Fruit fly (Drosophila melanogaster) S2 (cell line): ENCODE measurements around the gene CG15549.

Experiments used
- CG8478 ChIP-seq: fragments of >200 bp; optimal IDR thresholded peaks from 2 replicates; lab custom pipeline; 2018
- CTCF ChIP-seq, 2 experiments: fragments of >200 bp; optimal IDR thresholded peaks; 2 replicates each; lab custom pipeline; 2018

Gene CG15549

DNA sequence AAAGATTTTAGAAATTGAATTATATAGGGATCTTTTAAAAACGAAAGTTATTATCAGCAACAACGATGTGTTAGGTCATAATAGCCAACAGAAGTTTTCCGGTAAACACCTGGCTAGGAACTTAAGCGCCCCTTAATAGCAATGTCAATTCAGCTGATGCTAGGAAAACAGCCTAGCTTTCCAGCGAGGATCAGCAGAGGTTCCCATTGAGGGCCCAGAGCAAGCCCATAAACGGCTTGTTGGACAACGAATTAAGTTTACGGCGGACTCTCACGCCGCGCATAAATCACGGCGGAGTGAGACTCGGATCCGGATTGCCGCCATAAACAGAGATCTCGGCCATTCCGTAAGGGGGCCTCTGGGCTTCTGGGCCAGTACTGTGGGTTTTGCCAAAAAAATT, 22.6 kb downstream of the CG15549 start:
- no peak for TF ChIP-seq CG8478 (lab: Kevin White, UChicago)
- no peak for TF ChIP-seq CTCF (optimal IDR thresholded peaks at IDR 0.05; lab: Kevin White, UChicago)

DNA sequence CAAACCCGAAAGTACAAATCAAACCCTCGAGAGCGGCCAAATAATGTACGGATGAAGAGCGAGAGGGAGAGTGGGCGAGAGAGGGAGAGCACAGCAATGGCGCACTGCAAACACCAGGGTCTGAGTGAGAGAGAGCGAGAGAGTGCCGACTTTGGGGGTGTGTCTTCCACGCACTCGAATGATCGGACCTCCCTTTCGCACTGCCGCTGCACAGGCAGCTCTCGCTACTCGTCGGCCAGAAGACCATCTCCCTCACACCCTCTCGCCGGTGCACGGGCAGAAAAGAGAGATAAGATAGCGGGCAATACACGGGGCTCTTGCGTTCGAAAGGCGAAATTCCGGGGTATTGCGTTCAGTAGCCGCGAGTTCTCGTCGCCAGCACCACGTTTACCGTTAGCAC, 23.9 kb downstream of the CG15549 start, which contains the start of gene Ptx1:
Ptx1 (plus strand) TSS at position 353 of the 400 bp plus-strand sequence.
- TF ChIP-seq CG8478 (lab: Kevin White, UChicago) (peak; percentile 82), CTCF (optimal IDR thresholded peaks at IDR 0.05; lab: Kevin White, UChicago) (peak; percentile 58 to 82)

DNA sequence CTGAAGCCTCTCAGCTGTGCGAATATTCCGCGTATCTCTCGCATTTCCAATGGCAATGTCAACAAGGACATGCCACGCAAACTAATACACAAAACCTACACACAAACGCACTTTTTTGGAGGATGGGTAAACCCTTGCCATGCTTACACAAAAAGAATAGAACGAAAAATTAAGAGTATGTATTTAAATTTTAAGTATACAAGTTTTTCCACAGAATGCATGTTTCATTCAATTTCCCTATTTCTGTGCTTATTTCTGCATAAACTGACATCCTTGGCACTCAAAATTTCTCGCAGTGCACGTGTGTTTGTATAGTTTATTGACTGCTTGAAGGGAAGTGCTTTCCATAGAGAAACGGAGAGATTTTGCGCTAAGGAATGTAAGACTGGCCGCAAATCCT, 26.5 kb downstream of the CG15549 start:
- TF ChIP-seq CTCF (optimal IDR thresholded peaks at IDR 0.05; lab: Kevin White, UChicago) (no peak), CG8478 (lab: Kevin White, UChicago) (no peak)

DNA sequence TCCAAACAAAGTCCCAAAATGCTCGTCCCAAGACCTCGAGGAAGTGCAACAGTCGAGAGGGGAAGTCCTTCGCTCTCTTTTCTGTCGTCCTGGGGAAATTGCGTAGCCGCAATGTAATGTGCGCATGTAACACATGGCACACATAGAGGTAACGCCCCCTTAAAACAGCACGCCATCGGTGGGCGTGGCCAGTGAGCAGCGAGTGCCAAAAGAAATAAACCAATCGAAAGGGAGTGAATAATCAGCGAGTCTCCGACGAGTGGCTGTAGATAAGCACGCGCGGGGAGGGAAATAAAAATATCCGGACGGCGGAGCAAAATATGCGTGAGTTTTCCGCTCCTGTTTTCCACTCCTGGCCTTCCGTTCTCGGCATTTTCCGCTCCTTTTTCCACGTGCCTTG, 27.3 kb downstream of the CG15549 start:
- TF ChIP-seq CTCF (optimal IDR thresholded peaks at IDR 0.05; lab: Kevin White, UChicago) (no peak), CG8478 (lab: Kevin White, UChicago) (no peak)

DNA sequence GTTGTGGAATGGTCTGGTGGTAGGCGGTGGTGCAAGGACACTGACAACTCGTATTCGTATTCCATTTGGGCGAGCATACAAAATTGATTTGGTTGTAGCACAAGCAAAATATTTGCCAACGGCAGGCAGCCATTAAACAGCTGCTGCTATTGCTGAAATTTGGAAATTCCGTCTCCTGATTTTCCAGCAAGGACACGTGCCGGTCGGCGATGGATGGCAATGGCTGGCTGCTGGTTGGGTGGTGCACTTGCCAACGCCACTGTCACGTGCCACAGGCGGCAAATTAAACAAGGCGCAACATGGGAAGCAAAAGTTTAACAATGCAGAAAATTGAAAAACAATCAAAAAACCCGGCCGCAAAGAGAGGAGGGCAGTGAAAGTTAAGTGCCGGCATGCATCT, 32.3 kb downstream of the CG15549 start:
- TF ChIP-seq CTCF (optimal IDR thresholded peaks at IDR 0.05; lab: Kevin White, UChicago) (no peak), CG8478 (lab: Kevin White, UChicago) (no peak)

DNA sequence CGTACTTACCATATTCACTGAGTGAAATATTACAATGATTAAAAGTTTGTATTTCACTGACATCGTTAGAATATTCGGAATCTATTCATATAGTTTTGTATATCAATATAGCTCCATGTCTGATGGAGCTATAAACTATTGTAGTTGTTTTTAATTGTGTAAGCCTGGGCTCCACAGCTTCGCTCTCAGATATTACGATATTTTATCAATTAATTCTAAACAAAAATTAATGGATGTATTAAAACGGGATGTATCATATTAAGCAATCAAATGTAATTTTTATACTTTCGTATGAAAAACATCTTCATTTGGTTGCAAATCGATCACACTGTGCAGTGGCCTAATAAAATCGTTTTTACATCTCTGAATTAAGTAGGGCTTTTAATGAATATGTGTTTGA, 34.2 kb downstream of the CG15549 start, which contains the start of gene CG33483:
CG33483 (minus strand) TSS at position 101 of the 400 bp plus-strand sequence.
- no peak for TF ChIP-seq CG8478 (lab: Kevin White, UChicago)

DNA sequence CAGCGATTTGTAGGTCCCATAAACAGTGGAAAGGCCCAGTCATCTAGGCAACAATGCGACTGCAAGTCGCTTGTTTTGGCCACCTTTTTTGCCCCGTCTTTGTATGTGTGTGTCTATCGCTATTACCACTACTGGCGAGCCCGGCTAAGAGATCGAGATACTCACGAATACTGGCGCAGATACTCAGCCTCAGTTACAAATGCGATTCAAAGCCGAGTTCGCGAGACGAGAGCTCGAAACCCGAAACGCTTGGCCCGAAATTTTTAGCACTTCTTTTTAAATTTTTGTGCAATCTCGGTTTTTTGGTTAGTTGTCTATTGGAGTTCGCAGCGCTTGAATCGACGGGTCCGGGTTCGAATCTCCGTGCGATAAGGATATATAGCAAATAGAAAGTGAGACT, 42.6 kb downstream of the CG15549 start, which contains the start of gene Cyp4c3:
Cyp4c3 (plus strand) TSS at position 301 of the 400 bp plus-strand sequence.
- TF ChIP-seq CTCF (optimal IDR thresholded peaks at IDR 0.05; lab: Kevin White, UChicago) (no peak), CG8478 (lab: Kevin White, UChicago) (no peak)

DNA sequence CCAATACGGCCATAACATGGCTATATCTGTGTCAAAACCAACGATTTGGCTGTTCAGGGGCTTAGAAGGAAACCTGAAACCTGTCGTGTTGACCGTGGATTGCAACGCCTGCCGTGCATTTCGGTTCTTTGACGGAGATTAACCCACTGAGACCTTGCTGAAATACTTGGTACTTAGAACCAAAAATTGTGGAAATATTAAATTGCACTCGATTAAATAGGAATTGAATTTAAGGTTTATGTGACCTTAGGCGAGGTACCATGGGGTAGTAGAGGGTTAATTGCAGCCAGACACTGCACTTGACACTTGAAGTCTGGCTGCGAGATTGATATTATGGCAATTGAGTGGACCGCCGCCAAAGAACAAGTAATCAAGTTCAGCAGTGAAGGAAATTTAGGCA, 46.3 kb downstream of the CG15549 start:
- no peak for TF ChIP-seq CG8478 (lab: Kevin White, UChicago)

DNA sequence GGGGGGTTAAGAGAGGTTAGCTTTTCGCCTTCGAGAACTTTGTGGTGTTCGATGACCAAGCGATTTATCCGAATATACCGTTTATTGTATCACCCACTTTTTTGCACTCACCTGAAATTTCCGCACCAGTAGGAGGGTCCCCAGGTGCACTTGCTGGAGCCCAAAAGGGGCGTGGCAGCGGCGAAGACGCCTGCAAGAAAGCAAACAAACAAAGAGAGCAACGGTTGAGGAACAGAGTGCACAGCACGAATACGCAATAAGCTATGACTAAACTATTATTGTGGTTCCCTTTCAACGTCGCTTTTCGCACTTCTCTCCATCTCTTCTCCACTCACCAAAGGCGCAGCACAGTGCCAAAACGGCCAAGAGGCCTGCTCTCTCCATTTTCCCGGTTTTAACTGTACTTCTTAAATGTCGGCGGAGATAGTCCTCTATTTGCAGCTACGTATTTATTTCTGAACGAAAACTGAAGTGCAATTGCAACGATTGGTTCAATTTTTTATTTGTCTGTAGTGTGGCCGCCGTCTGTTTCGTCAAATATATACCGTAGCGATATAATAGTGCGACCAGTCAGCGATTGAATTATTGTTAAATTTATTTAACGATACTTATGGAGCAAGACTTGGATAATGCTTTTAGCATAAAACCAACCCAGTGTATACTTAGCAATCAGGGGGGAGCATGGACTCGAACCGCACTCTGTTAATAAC, 47.6 kb downstream of the CG15549 start, which contains the start of gene Sap-r:
Sap-r (minus strand) TSS at position 513 of the 710 bp plus-strand sequence.
- TF ChIP-seq CG8478 (lab: Kevin White, UChicago) (no peak), CTCF (optimal IDR thresholded peaks at IDR 0.05; lab: Kevin White, UChicago) (peak; percentile 68 to 69)

DNA sequence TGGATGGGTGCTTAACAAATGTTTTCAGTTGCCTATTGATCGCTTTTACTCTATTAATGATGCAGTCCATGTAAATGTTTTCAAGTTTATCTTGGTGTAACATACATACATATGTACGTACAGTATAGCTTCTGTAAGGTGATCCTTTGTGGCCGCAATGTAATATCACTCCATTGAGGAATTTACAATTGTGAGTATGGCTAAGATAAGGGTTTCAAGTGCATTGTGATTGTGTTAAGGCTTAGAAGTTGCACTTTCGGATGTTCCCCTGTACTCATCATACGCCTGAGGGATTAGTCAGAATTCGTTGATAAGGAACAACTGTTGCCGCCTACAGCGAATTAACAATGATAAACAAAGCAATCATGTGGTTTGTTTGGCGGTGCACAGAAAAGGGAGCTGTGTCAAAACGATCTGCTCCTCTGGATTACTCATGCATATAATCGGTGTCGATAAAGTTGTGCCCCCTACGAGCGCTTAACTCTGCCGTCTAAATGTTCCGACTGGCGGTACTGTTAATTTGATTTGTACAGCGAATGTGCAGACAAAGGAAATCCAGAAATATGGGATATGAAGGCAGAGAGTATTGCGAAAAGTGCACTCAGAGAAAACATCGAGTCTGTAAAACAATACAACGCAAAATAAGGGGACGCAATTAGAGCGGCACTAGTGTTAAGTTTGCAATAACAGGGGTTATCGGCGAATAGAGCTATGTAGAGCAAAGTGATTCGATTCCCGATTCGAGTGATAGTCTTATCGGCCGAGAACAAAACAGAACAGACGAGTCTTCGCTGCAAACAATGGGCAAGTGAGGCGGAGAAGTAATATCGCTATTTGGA, 48.4 kb downstream of the CG15549 start:
- no peak for TF ChIP-seq CG8478 (lab: Kevin White, UChicago)
- no peak for TF ChIP-seq CTCF (optimal IDR thresholded peaks at IDR 0.05; lab: Kevin White, UChicago)

DNA sequence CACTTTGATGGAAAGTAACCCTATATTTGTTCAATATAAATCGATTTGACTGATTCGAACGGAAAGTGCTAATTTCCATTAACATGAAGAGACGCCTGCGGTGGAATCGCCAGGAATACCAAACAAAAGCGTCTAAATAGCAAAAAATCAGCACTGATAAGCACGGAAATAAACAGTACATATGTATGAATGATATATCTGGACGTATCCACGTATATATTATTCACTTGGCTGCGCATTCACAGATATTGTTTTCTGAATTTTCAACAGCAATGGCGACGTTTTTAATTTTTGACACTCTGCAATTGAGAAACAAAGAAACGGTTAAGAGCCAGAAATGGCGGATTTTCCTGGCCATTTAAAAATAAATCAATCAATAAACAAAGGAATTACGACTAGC, 49.0 kb downstream of the CG15549 start:
- TF ChIP-seq CTCF (optimal IDR thresholded peaks at IDR 0.05; lab: Kevin White, UChicago) (no peak), CG8478 (lab: Kevin White, UChicago) (no peak)

DNA sequence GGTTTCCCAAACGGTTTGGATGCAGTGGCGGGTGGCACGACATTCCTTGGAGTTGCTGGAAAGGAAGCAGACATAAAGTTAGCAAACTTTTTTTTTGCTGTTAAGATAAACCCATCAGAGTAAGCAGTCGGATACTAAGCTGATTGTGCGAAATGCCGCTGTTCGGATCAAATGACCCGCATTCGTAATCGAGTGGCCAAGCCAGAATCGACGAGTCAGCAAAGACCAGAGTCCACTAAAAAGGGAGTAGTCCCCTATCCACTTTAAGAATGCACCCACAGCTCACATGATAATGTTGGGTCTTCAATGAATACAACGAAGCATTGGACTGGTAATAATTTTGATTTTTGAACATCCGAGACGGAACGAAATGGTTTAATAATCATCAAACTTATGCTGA, 49.5 kb downstream of the CG15549 start:
- TF ChIP-seq CG8478 (lab: Kevin White, UChicago) = no peak
- TF ChIP-seq CTCF (optimal IDR thresholded peaks at IDR 0.05; lab: Kevin White, UChicago) = no peak
